Worm (Caenorhabditis elegans): Measurements from ENCODE around the gene C16C8.25.

ce11 chrII:3416528-3416927, 32.5 kb upstream of the C16C8.25 start, which contains the start of gene nep-6:
- TF ChIP-seq nhr-12 (tag; optimal IDR thresholded peaks at IDR 0.05): no peak
- no peak for TF ChIP-seq nhr-129 (tag; optimal IDR thresholded peaks at IDR 0.05)
